Worm (Caenorhabditis elegans) whole organism, young adult: ENCODE measurements around the gene Y41G9A.5.

Experiments
- D2030.7 ChIP-seq: fragments of 200-800 bp; sonication (Bioruptor generic); IDR thresholded peaks from 2 replicates; pipeline ENCODE4 v1.3.6; 2022; ENCODE audit warnings: missing genetic modification reagents, missing genetic modification characterization, missing compliant biosample characterization
- K11D2.4 ChIP-seq: fragments of 200-800 bp; sonication (Bioruptor generic); IDR thresholded peaks from 2 replicates; pipeline ENCODE4 v1.3.6; 2022; ENCODE audit warnings: missing genetic modification reagents, missing genetic modification characterization, missing compliant biosample characterization
- T07F8.4 ChIP-seq: sonication (generic microtip); optimal IDR thresholded peaks from 2 replicates; lab custom pipeline; 2016; ENCODE audit warnings: mild to moderate bottlenecking, missing genetic modification characterization, moderate library complexity, missing compliant biosample characterization
- Y67H2A.10 ChIP-seq: fragments of 200-800 bp; sonication (Bioruptor generic); conservative IDR thresholded peaks from 2 replicates; pipeline ENCODE4 v1.3.6; 2022; ENCODE audit warnings: missing genetic modification reagents, missing genetic modification characterization, missing compliant biosample characterization
- Y95B8A.8 ChIP-seq: fragments of 200-800 bp; sonication (Bioruptor generic); IDR thresholded peaks from 2 replicates; pipeline ENCODE4 v1.3.6; 2022; ENCODE audit warnings: missing genetic modification reagents, missing genetic modification characterization, missing compliant biosample characterization
- atf-7 ChIP-seq: sonication (generic microtip); optimal IDR thresholded peaks from 2 replicates; lab custom pipeline; 2017; ENCODE audit warnings: mild to moderate bottlenecking, missing genetic modification characterization, missing compliant biosample characterization
- attf-3 ChIP-seq: fragments of 200-800 bp; sonication (Bioruptor generic); conservative IDR thresholded peaks from 2 replicates; pipeline ENCODE4 v1.3.6; 2022; ENCODE audit warnings: missing genetic modification reagents, missing genetic modification characterization, missing compliant biosample characterization
- ccch-3 ChIP-seq: fragments of 200-800 bp; sonication (Bioruptor generic); optimal IDR thresholded peaks from 2 replicates; lab custom pipeline; 2018; ENCODE audit warnings: mild to moderate bottlenecking, missing genetic modification characterization, missing compliant biosample characterization
- ceh-100 ChIP-seq: fragments of 200-800 bp; sonication (Bioruptor generic); IDR thresholded peaks from 2 replicates; pipeline ENCODE4 v1.3.6; 2022; ENCODE audit warnings: missing genetic modification reagents, missing genetic modification characterization, missing compliant biosample characterization
- ceh-27 ChIP-seq: fragments of 200-800 bp; sonication (Bioruptor generic); optimal IDR thresholded peaks from 2 replicates; lab custom pipeline; 2018; ENCODE audit warnings: mild to moderate bottlenecking, missing genetic modification characterization, moderate library complexity, missing compliant biosample characterization
- ceh-79 ChIP-seq: sonication (generic microtip); optimal IDR thresholded peaks from 2 replicates; lab custom pipeline; 2017; ENCODE audit warnings: mild to moderate bottlenecking, missing genetic modification characterization, missing compliant biosample characterization
- ceh-91 ChIP-seq: fragments of 200-800 bp; sonication (Bioruptor generic); IDR thresholded peaks from 2 replicates; pipeline ENCODE4 v1.3.6; 2022; ENCODE audit warnings: missing genetic modification reagents, missing genetic modification characterization, missing compliant biosample characterization
- dpl-1 ChIP-seq: fragments of 150-350 bp; optimal IDR thresholded peaks from 2 replicates; lab custom pipeline; 2014; ENCODE audit warnings: missing biosample characterization, missing genetic modification reagents, missing genetic modification characterization
- egl-18 ChIP-seq: fragments of 200-800 bp; sonication (Bioruptor generic); IDR thresholded peaks from 2 replicates; pipeline ENCODE4 v1.3.6; 2022; ENCODE audit warnings: missing genetic modification reagents, missing genetic modification characterization, missing compliant biosample characterization
- egrh-3 ChIP-seq: fragments of 200-800 bp; sonication (Bioruptor generic); IDR thresholded peaks from 2 replicates; pipeline ENCODE4 v1.3.6; 2022; ENCODE audit warnings: missing genetic modification reagents, missing genetic modification characterization, missing compliant biosample characterization
- ekl-4 ChIP-seq: fragments of 200-800 bp; sonication (Bioruptor generic); IDR thresholded peaks from 2 replicates; pipeline ENCODE4 v1.3.6; 2022; ENCODE audit warnings: missing genetic modification reagents, missing genetic modification characterization, missing compliant biosample characterization
- hlh-12 ChIP-seq: sonication (generic microtip); optimal IDR thresholded peaks from 2 replicates; lab custom pipeline; 2016; ENCODE audit warnings: missing genetic modification characterization, missing compliant biosample characterization
- hrde-1 ChIP-seq: sonication (generic microtip); optimal IDR thresholded peaks from 2 replicates; lab custom pipeline; 2016; ENCODE audit warnings: missing genetic modification characterization, mild to moderate bottlenecking, missing compliant biosample characterization, moderate library complexity, missing genotype, missing genetic modification reagents, borderline replicate concordance
- let-607 ChIP-seq, 2 experiments: fragments of 200-800 bp in 1 of 2; sonication (Bioruptor generic) in 1 of 2; sonication (generic microtip) in 1 of 2; optimal IDR thresholded peaks; 2 replicates each; lab custom pipeline; 2016 to 2018; ENCODE audit warnings: mild to moderate bottlenecking in 2 of 2, missing compliant biosample characterization in 2 of 2, missing genetic modification characterization in 2 of 2, moderate library complexity in 2 of 2, missing genotype in 1 of 2
- lin-26 ChIP-seq: fragments of 200-800 bp; sonication (Bioruptor generic); IDR thresholded peaks from 2 replicates; pipeline ENCODE4 v1.3.6; 2022; ENCODE audit warnings: missing genetic modification reagents, missing genetic modification characterization, missing compliant biosample characterization
- lsl-1 ChIP-seq: fragments of 200-800 bp; sonication (Bioruptor generic); optimal IDR thresholded peaks from 2 replicates; lab custom pipeline; 2018; ENCODE audit warnings: mild to moderate bottlenecking, missing genetic modification characterization, moderate library complexity, missing compliant biosample characterization
- lsy-27 ChIP-seq: sonication (generic microtip); optimal IDR thresholded peaks from 2 replicates; lab custom pipeline; 2017; ENCODE audit warnings: missing genetic modification characterization, mild to moderate bottlenecking, missing compliant biosample characterization, antibody characterized with exemption, missing genotype, borderline replicate concordance; ENCODE audit not compliant: insufficient read depth
- madf-6 ChIP-seq: fragments of 200-800 bp; sonication (Bioruptor generic); IDR thresholded peaks from 2 replicates; pipeline ENCODE4 v1.3.6; 2022; ENCODE audit warnings: missing genetic modification reagents, missing genetic modification characterization, missing compliant biosample characterization
- mxl-1 ChIP-seq: sonication (generic microtip); optimal IDR thresholded peaks from 2 replicates; lab custom pipeline; 2016; ENCODE audit warnings: missing genetic modification characterization, missing compliant biosample characterization
- pbrm-1 ChIP-seq: fragments of 200-800 bp; sonication (Bioruptor generic); IDR thresholded peaks from 2 replicates; pipeline ENCODE4 v1.3.6; 2022; ENCODE audit warnings: missing genetic modification reagents, missing genetic modification characterization, missing compliant biosample characterization
- repo-1 ChIP-seq: sonication (generic microtip); optimal IDR thresholded peaks from 2 replicates; lab custom pipeline; 2017; ENCODE audit warnings: mild to moderate bottlenecking, missing genetic modification characterization, missing compliant biosample characterization
- rpc-1 ChIP-seq, 2 experiments: fragments of 150-350 bp in 1 of 2; sonication (generic microtip) in 1 of 2; optimal IDR thresholded peaks; 2 replicates each; lab custom pipeline; 2014 to 2018; ENCODE audit warnings: missing biosample characterization in 1 of 2, missing genetic modification characterization in 1 of 2, missing genetic modification reagents in 1 of 2, missing genotype in 1 of 2
- sdz-38 ChIP-seq: sonication (generic microtip); optimal IDR thresholded peaks from 2 replicates; lab custom pipeline; 2016; ENCODE audit warnings: missing genotype, missing genetic modification characterization, missing compliant biosample characterization
- snpc-1.1 ChIP-seq: sonication (generic microtip); optimal IDR thresholded peaks from 2 replicates; lab custom pipeline; 2017; ENCODE audit warnings: missing genetic modification characterization, mild to moderate bottlenecking, missing compliant biosample characterization, antibody characterized with exemption, moderate library complexity, missing genotype, missing genetic modification reagents; ENCODE audit not compliant: insufficient read depth
- somi-1 ChIP-seq: fragments of 200-800 bp; sonication (Bioruptor generic); optimal IDR thresholded peaks from 2 replicates; lab custom pipeline; 2018; ENCODE audit warnings: mild to moderate bottlenecking, missing genetic modification characterization, missing compliant biosample characterization
- tbx-9 ChIP-seq: sonication (generic microtip); optimal IDR thresholded peaks from 2 replicates; lab custom pipeline; 2016; ENCODE audit warnings: borderline replicate concordance, missing genetic modification characterization, inconsistent platforms, missing compliant biosample characterization
- zfh-2 ChIP-seq: fragments of 200-800 bp; sonication (Bioruptor generic); conservative IDR thresholded peaks from 2 replicates; pipeline ENCODE4 v1.3.6; 2022; ENCODE audit warnings: missing genetic modification reagents, missing genetic modification characterization, missing compliant biosample characterization
- ztf-28 ChIP-seq: fragments of 200-800 bp; sonication (Bioruptor generic); IDR thresholded peaks from 2 replicates; pipeline ENCODE4 v1.3.6; 2022; ENCODE audit warnings: missing genetic modification reagents, missing genetic modification characterization, missing compliant biosample characterization

The Y41G9A.5 gene

DNA sequence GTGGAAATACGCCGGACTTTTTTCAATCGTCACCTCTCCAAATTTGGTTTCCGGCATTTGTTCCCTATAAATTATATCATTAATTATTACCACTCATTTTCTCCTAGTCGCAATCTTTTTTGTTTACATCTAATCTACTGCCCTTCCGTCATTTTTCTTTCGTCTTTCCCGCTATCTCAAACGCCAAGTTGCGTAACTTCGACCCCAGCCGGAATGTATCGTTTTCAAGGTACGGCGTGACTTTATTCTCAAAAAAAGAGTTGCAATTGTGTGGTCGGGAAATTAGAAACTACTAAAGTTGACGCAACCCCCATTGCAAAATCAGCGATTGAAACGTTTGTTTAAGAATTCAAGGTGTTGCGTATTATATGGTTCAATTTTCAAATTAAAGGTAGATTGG lies 27.0 kb upstream of the Y41G9A.5 start:
- TF ChIP-seq attf-3 (GFP tag; lab: Robert Waterston, UW) (no peak), ztf-28 (no peak), dpl-1 (GFP tag; lab: Kevin White, UChicago) (no peak), ccch-3 (GFP tag; lab: Kevin White, UChicago) (no peak), hrde-1 (tag; lab: Kevin White, UChicago) (no peak), tbx-9 (tag; lab: Kevin White, UChicago) (no peak), lsy-27 (tag; lab: Kevin White, UChicago) (no peak), ceh-79 (tag; lab: Kevin White, UChicago) (no peak), mxl-1 (tag; lab: Kevin White, UChicago) (no peak), sdz-38 (tag; lab: Kevin White, UChicago) (no peak), Y67H2A.10 (GFP tag; lab: Robert Waterston, UW) (no peak), egl-18 (no peak)

DNA sequence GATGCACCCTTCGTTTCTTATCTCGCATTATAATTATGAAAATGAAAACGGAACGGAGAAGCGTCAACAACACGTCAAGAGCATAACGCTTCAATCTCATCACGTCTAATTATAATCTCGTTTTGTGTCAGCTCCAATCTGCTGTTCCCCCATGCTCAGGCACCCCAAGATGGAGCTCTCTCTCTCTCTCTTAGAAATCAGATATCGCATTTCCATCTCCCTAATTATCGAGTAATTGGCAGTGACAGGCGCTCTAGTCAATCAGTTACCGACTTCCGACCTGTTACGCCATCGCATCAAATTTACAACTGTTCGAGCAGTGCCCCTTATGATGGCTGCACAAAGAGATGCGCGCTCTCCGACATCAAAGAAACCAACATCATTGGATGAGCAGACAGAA lies 26.0 kb upstream of the Y41G9A.5 start:
- no peak for TF ChIP-seq madf-6
- no peak for TF ChIP-seq D2030.7 (GFP tag; lab: Robert Waterston, UW)
- TF ChIP-seq repo-1 (tag; lab: Kevin White, UChicago), result no peak
- TF ChIP-seq tbx-9 (tag; lab: Kevin White, UChicago), result no peak
- TF ChIP-seq hlh-12 (tag; lab: Kevin White, UChicago), result no peak
- no peak for TF ChIP-seq ceh-79 (tag; lab: Kevin White, UChicago)
- TF ChIP-seq ceh-91 (GFP tag; lab: Robert Waterston, UW), result no peak
- no peak for TF ChIP-seq lsl-1

- TF ChIP-seq atf-7, result no peak
- no peak for TF ChIP-seq Y95B8A.8 (GFP tag; lab: Robert Waterston, UW)
- no peak for TF ChIP-seq rpc-1 (optimal IDR thresholded peaks at IDR 0.05; lab: Kevin White, UChicago)
- no peak for TF ChIP-seq rpc-1 (tag; optimal IDR thresholded peaks at IDR 0.05; lab: Kevin White, UChicago)
- TF ChIP-seq let-607 (tag; optimal IDR thresholded peaks at IDR 0.05; lab: Kevin White, UChicago), result no peak
- TF ChIP-seq ekl-4, result no peak
- no peak for TF ChIP-seq zfh-2 (GFP tag; lab: Robert Waterston, UW)
- TF ChIP-seq ceh-27 (GFP tag; lab: Kevin White, UChicago), result no peak
- TF ChIP-seq pbrm-1 (GFP tag; lab: Robert Waterston, UW), result no peak
- TF ChIP-seq somi-1 (GFP tag; lab: Kevin White, UChicago), result no peak
- no peak for TF ChIP-seq tbx-9 (tag; lab: Kevin White, UChicago)
- TF ChIP-seq egrh-3, result no peak
- no peak for TF ChIP-seq ceh-100
- no peak for TF ChIP-seq snpc-1.1 (tag; lab: Kevin White, UChicago)
- TF ChIP-seq T07F8.4 (tag; lab: Kevin White, UChicago), result no peak
- TF ChIP-seq lin-26 (GFP tag; lab: Robert Waterston, UW), result no peak
These were observed 24.7 kb upstream of the Y41G9A.5 start for ce11 chrX:2921737-2922136.

DNA sequence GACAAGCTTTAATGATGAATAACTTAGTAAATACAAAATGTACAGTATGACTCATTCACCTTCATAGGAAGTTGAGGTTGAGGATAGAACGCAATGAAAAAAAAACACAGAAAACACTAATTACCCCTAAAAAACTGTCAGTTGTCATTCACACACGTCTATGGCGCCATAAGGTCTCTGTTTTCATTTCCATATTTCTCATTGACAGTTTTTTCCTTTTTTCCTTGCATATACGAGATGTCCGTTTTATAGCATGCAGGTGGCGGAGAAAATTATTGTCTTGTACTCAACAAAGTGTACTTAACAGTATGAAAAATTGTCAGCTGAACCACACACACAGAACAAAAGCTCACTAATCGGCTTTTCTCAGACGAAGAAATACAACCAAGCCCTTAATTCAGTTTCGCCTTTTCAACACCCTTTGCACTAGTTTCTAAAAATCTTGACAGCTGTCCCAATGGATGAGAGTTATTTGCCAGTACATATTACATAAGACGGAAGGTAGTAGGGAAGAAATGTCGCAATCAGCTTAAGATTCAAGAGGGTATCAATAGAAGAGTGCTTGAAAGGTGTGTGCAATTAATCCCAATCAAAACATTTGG lies 23.8 kb upstream of the Y41G9A.5 start:
- no peak for TF ChIP-seq somi-1 (GFP tag; lab: Kevin White, UChicago)
- TF ChIP-seq K11D2.4 (GFP tag; lab: Robert Waterston, UW), result no peak
- no peak for TF ChIP-seq ceh-91 (GFP tag; lab: Robert Waterston, UW)
- no peak for TF ChIP-seq hlh-12 (tag; lab: Kevin White, UChicago)
- no peak for TF ChIP-seq D2030.7 (GFP tag; lab: Robert Waterston, UW)
